Worm (Caenorhabditis elegans) whole organism, L1 larva: ENCODE results near the gene snap-1.

ENCODE experiments used
- aha-1 ChIP-seq: fragments of 150-350 bp; optimal IDR thresholded peaks from 2 replicates; lab custom pipeline; 2014; ENCODE audit warnings: missing biosample characterization, missing genetic modification characterization
- ceh-88 ChIP-seq: fragments of 200-800 bp; sonication (Bioruptor generic); IDR thresholded peaks from 2 replicates; pipeline ENCODE4 v1.3.6; 2022; ENCODE audit warnings: missing genetic modification characterization, missing compliant biosample characterization
- egl-27 ChIP-seq, 2 experiments: fragments of 150-350 bp in 1 of 2; sonication (generic microtip); optimal IDR thresholded peaks; 3 replicates each; lab custom pipeline; 2017 to 2018; ENCODE audit warnings: missing biosample characterization in 2 of 2, missing genetic modification characterization in 2 of 2, missing genetic modification reagents in 2 of 2
- hpl-2 ChIP-seq: fragments of 150-350 bp; optimal IDR thresholded peaks from 2 replicates; lab custom pipeline; 2014; ENCODE audit warnings: missing biosample characterization, missing genetic modification reagents, missing genetic modification characterization
- isw-1 ChIP-seq: fragments of 200-800 bp; sonication (Bioruptor generic); IDR thresholded peaks from 2 replicates; pipeline ENCODE4 v1.3.6; 2022; ENCODE audit warnings: missing genetic modification characterization, missing compliant biosample characterization
- nhr-11 ChIP-seq: fragments of 150-350 bp; optimal IDR thresholded peaks from 2 replicates; lab custom pipeline; 2014; ENCODE audit warnings: missing biosample characterization, missing genetic modification characterization
- nhr-19 ChIP-seq: fragments of 200-800 bp; sonication (Bioruptor generic); conservative IDR thresholded peaks from 2 replicates; pipeline ENCODE4 v1.3.6; 2022; ENCODE audit warnings: missing genetic modification characterization, missing compliant biosample characterization
- nhr-20 ChIP-seq: sonication (generic microtip); optimal IDR thresholded peaks from 2 replicates; lab custom pipeline; 2016; ENCODE audit warnings: mild to moderate bottlenecking, missing genetic modification characterization, missing compliant biosample characterization
- nhr-237 ChIP-seq: fragments of 150-350 bp; optimal IDR thresholded peaks from 2 replicates; lab custom pipeline; 2014; ENCODE audit warnings: missing biosample characterization, missing genetic modification characterization
- nhr-28 ChIP-seq: fragments of 150-350 bp; optimal IDR thresholded peaks from 2 replicates; lab custom pipeline; 2014; ENCODE audit warnings: missing biosample characterization, missing genetic modification characterization
- nhr-47 ChIP-seq: sonication (generic microtip); optimal IDR thresholded peaks from 2 replicates; lab custom pipeline; 2016; ENCODE audit warnings: mild to moderate bottlenecking, missing genetic modification characterization, moderate library complexity, missing compliant biosample characterization
- nhr-85 ChIP-seq: sonication (generic microtip); peaks from one replicate; lab custom pipeline; 2016; ENCODE audit warnings: missing genetic modification characterization, inconsistent platforms, missing compliant biosample characterization
- snu-23 ChIP-seq: sonication (generic microtip); optimal IDR thresholded peaks from 2 replicates; lab custom pipeline; 2016; ENCODE audit warnings: missing genetic modification characterization, missing compliant biosample characterization
- sptf-1 ChIP-seq: fragments of 150-350 bp; optimal IDR thresholded peaks from 2 replicates; lab custom pipeline; 2014; ENCODE audit warnings: missing biosample characterization, missing genetic modification characterization
- unc-130 ChIP-seq: fragments of 150-350 bp; optimal IDR thresholded peaks from 2 replicates; lab custom pipeline; 2017; ENCODE audit warnings: missing biosample characterization, missing genetic modification characterization, inconsistent platforms
- zag-1 ChIP-seq: fragments of 150-350 bp; optimal IDR thresholded peaks from 2 replicates; lab custom pipeline; 2014; ENCODE audit warnings: missing biosample characterization, missing genetic modification characterization

snap-1 gene

ce11 chrV:8178914-8179542, 48.6 kb downstream of the snap-1 start, which contains the start of gene srp-7 (continued):
- TF ChIP-seq egl-27 (tag; optimal IDR thresholded peaks at IDR 0.05; lab: Kevin White, UChicago), result no peak
- peak; percentile 12; the same call in 1 of the 2 replicates for TF ChIP-seq isw-1
- TF ChIP-seq snu-23 (GFP tag; lab: Kevin White, UChicago), result peak; percentile 9
- TF ChIP-seq zag-1 (tag; lab: Kevin White, UChicago), result no peak
- TF ChIP-seq ceh-88 (GFP tag; lab: Robert Waterston, UW), result 0 out of 2 replicates have a peak, but pooled peaks have one; percentile 19
- no peak for TF ChIP-seq nhr-47
- TF ChIP-seq nhr-28 (tag; lab: Kevin White, UChicago), result no peak
- TF ChIP-seq nhr-237 (tag; lab: Kevin White, UChicago), result no peak
- TF ChIP-seq nhr-20 (tag; lab: Kevin White, UChicago), result peak; percentile 35
- TF ChIP-seq nhr-19, result peak; percentile 74
- TF ChIP-seq unc-130 (tag; lab: Kevin White, UChicago), result no peak
- no peak for TF ChIP-seq sptf-1
- TF ChIP-seq hpl-2, result no peak
- TF ChIP-seq nhr-11 (tag; lab: Kevin White, UChicago), result no peak
- no peak for TF ChIP-seq aha-1
- peak; percentile 40 for TF ChIP-seq nhr-85 (tag; lab: Kevin White, UChicago)
